Fruit fly (Drosophila melanogaster): ENCODE results near the gene Lectin-galC1.

Lectin-galC1 gene

DNA sequence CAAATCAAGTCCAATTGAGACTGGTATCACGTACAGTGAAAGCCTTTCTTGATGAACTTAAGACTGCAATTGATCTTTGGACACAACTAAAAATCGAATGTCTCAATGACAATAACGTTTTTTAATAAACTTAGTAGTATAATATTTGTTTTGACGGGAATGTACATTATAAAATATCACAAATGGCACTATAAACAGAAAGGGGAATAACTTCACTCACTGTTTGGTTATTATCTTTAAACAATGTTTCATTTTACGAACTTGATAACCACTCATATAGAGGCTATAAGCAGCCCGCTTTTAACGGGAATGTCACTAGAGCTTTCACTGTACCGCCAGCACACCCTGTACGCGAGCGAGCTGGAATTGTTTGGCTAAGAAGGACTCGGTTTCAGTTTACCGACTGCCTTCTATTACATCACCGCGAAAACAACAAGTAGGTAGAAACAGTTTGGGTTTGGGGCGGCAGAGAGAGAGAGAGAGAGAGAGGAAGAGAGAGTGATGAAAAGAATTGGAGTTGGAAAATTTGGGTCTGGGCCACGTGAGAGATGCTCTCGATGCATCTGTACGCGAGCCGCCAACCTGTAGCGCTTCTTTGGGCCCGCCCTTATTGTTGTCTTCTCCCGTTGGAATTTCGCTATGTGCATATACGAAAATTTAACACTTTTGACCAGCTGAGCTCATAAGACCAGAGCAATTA is 19.5 kb upstream of the Lectin-galC1 start (continued):
- TF ChIP-seq Eip93F (GFP tag; optimal IDR thresholded peaks at IDR 0.05): no peak
- TF ChIP-seq fd85E (GFP tag; optimal IDR thresholded peaks at IDR 0.05): no peak
- peak; percentile 62 for TF ChIP-seq Eip75B (GFP tag; optimal IDR thresholded peaks at IDR 0.05)
- 0 out of 3 replicates have a peak, but pooled peaks have one; percentile 40 for TF ChIP-seq CG8119 (GFP tag; IDR thresholded peaks at IDR 0.05)
- TF ChIP-seq Met (GFP tag; optimal IDR thresholded peaks at IDR 0.05): peak; percentile 83
- peak; percentile 66 for TF ChIP-seq OdsH (GFP tag; optimal IDR thresholded peaks at IDR 0.05)
- TF ChIP-seq CG6854 (GFP tag; optimal IDR thresholded peaks at IDR 0.05): no peak
- TF ChIP-seq fd59A (GFP tag; optimal IDR thresholded peaks at IDR 0.05): peak; percentile 9
- TF ChIP-seq Hr38 (GFP tag; optimal IDR thresholded peaks at IDR 0.05): no peak
- peak; percentile 67 for TF ChIP-seq Ets21C (GFP tag; optimal IDR thresholded peaks at IDR 0.05)
- TF ChIP-seq esn (GFP tag; optimal IDR thresholded peaks at IDR 0.05): peak; percentile 82
- TF ChIP-seq CG1621 (tag; optimal IDR thresholded peaks at IDR 0.05): peak; percentile 14
- TF ChIP-seq vri (GFP tag; optimal IDR thresholded peaks at IDR 0.05): peak; percentile 81
- TF ChIP-seq Ets96B (tag; optimal IDR thresholded peaks at IDR 0.05): peak; percentile 52
- peak; percentile 58 for TF ChIP-seq CG34406 (GFP tag; optimal IDR thresholded peaks at IDR 0.05)
- TF ChIP-seq Lpt (GFP tag; optimal IDR thresholded peaks at IDR 0.05): no peak
- TF ChIP-seq acj6 (GFP tag; optimal IDR thresholded peaks at IDR 0.05): peak; percentile 68
- TF ChIP-seq CG15336 (GFP tag; IDR thresholded peaks at IDR 0.05): peak; percentile 29; the same call in 1 of the 2 replicates
- TF ChIP-seq CG8319 (GFP tag; optimal IDR thresholded peaks at IDR 0.05): peak; percentile 26
- peak; percentile 77 for TF ChIP-seq topi (GFP tag; optimal IDR thresholded peaks at IDR 0.05)
- peak; percentile 51 for TF ChIP-seq CG6808 (GFP tag; optimal IDR thresholded peaks at IDR 0.05)
- peak; percentile 70 for TF ChIP-seq Sox102F (GFP tag; optimal IDR thresholded peaks at IDR 0.05)
- peak; percentile 77 for TF ChIP-seq Sox14 (GFP tag; optimal IDR thresholded peaks at IDR 0.05)
- TF ChIP-seq Hr39 (GFP tag; optimal IDR thresholded peaks at IDR 0.05): peak; percentile 78
- TF ChIP-seq CG9139 (GFP tag; optimal IDR thresholded peaks at IDR 0.05): no peak
- TF ChIP-seq CG3919 (GFP tag; optimal IDR thresholded peaks at IDR 0.05): peak; percentile 59
- peak; percentile 90 for TF ChIP-seq svp (GFP tag)
- peak; percentile 76 for TF ChIP-seq cyc (GFP tag; optimal IDR thresholded peaks at IDR 0.05)
- TF ChIP-seq achi (GFP tag; optimal IDR thresholded peaks at IDR 0.05): peak; percentile 44
- TF ChIP-seq CG3032 (tag; optimal IDR thresholded peaks at IDR 0.05): peak; percentile 34
- peak; percentile 82 for TF ChIP-seq CG31627 (GFP tag; optimal IDR thresholded peaks at IDR 0.05)
- TF ChIP-seq CG8632 (GFP tag; optimal IDR thresholded peaks at IDR 0.05): peak; percentile 39

dm6 chr2L:19398317-19399234 is 18.7 kb upstream of the Lectin-galC1 start, which contains the start of gene CG17544:
CG17544 (minus strand) TSS chr2L:19398493.
- TF ChIP-seq Hr39 (GFP tag; optimal IDR thresholded peaks at IDR 0.05) (peak; percentile 52), esn (GFP tag; optimal IDR thresholded peaks at IDR 0.05) (peak; percentile 77), CG3919 (GFP tag; optimal IDR thresholded peaks at IDR 0.05) (peak; percentile 50), CG10669 (GFP tag; optimal IDR thresholded peaks at IDR 0.05) (peak; percentile 71), Sox15 (GFP tag; optimal IDR thresholded peaks at IDR 0.05) (peak; percentile 66), topi (GFP tag; optimal IDR thresholded peaks at IDR 0.05) (peak; percentile 22), CG8319 (GFP tag; optimal IDR thresholded peaks at IDR 0.05) (peak; percentile 25), ss (GFP tag; optimal IDR thresholded peaks at IDR 0.05) (peak; percentile 75 to 77), CG15336 (GFP tag; IDR thresholded peaks at IDR 0.05) (no peak; the same call in none of the 2 replicates), CG4318 (GFP tag; optimal IDR thresholded peaks at IDR 0.05) (peak; percentile 66), CG8632 (GFP tag; optimal IDR thresholded peaks at IDR 0.05) (peak; percentile 83), dac (GFP tag; optimal IDR thresholded peaks at IDR 0.05) (peak; percentile 2), fd59A (GFP tag; optimal IDR thresholded peaks at IDR 0.05) (peak; percentile 28), dsx (GFP tag; optimal IDR thresholded peaks at IDR 0.05; ENCODE audit: poor library complexity, severe bottlenecking) (peak; percentile 32), Eip75B (GFP tag; optimal IDR thresholded peaks at IDR 0.05) (peak; percentile 47), Met (GFP tag; optimal IDR thresholded peaks at IDR 0.05) (peak; percentile 69), Hr4 (GFP tag; optimal IDR thresholded peaks at IDR 0.05) (peak; percentile 42), cyc (GFP tag; optimal IDR thresholded peaks at IDR 0.05) (peak; percentile 25), Lpt (GFP tag; optimal IDR thresholded peaks at IDR 0.05) (peak; percentile 49), vri (GFP tag; optimal IDR thresholded peaks at IDR 0.05) (peak; percentile 50), CG1621 (tag; optimal IDR thresholded peaks at IDR 0.05) (peak; percentile 25), OdsH (GFP tag; optimal IDR thresholded peaks at IDR 0.05) (peak; percentile 82), CG31627 (GFP tag; optimal IDR thresholded peaks at IDR 0.05) (peak; percentile 56), acj6 (GFP tag; optimal IDR thresholded peaks at IDR 0.05) (peak; percentile 82), Sox102F (GFP tag; optimal IDR thresholded peaks at IDR 0.05) (peak; percentile 38), CG11902 (GFP tag; optimal IDR thresholded peaks at IDR 0.05) (peak; percentile 28), CG32006 (GFP tag; optimal IDR thresholded peaks at IDR 0.05) (peak; percentile 90), CG6808 (GFP tag; optimal IDR thresholded peaks at IDR 0.05) (peak; percentile 79), salr (GFP tag; optimal IDR thresholded peaks at IDR 0.05) (peak; percentile 33 to 81), Gug (GFP tag; IDR thresholded peaks at IDR 0.05) (peak; percentile 34; the same call in 1 of the 2 replicates)

Data from whole organism, prepupa.